Worm (Caenorhabditis elegans) whole organism, L1 larva: ENCODE measurements around the gene ZK666.15.

Experiments used
- C04F5.9 ChIP-seq: sonication (generic microtip); optimal IDR thresholded peaks from 2 replicates; lab custom pipeline; 2016; ENCODE audit warnings: missing genetic modification characterization, missing compliant biosample characterization
- C16A3.4 ChIP-seq: fragments of 150-350 bp; optimal IDR thresholded peaks from 2 replicates; lab custom pipeline; 2014; ENCODE audit warnings: missing biosample characterization, missing genetic modification characterization
- F16B12.6 ChIP-seq: fragments of 150-350 bp; optimal IDR thresholded peaks from 2 replicates; lab custom pipeline; 2014; ENCODE audit warnings: missing biosample characterization, missing genetic modification characterization
- Y116A8C.19 ChIP-seq: sonication (generic microtip); optimal IDR thresholded peaks from 2 replicates; lab custom pipeline; 2016; ENCODE audit warnings: missing compliant biosample characterization, missing genetic modification characterization, borderline replicate concordance
- alr-1 ChIP-seq: fragments of 200-800 bp; sonication (Bioruptor generic); optimal IDR thresholded peaks from 2 replicates; lab custom pipeline; 2018; ENCODE audit warnings: borderline replicate concordance, mild to moderate bottlenecking, missing genetic modification characterization, missing compliant biosample characterization
- ama-1 ChIP-seq: fragments of 150-350 bp; optimal IDR thresholded peaks from 2 replicates; lab custom pipeline; 2014
- blmp-1 ChIP-seq: fragments of 150-350 bp; optimal IDR thresholded peaks from 2 replicates; lab custom pipeline; 2014; ENCODE audit warnings: missing biosample characterization, missing genetic modification characterization
- ceh-82 ChIP-seq, 3 experiments: fragments of 150-350 bp in 1 of 3; sonication (generic microtip) in 2 of 3; optimal IDR thresholded peaks; 2 replicates each; lab custom pipeline; 2014 to 2017; ENCODE audit warnings: missing biosample characterization in 3 of 3, missing genetic modification characterization in 3 of 3
- dpl-1 ChIP-seq, 3 experiments: fragments of 150-350 bp in 2 of 3; sonication (generic microtip) in 1 of 3; optimal IDR thresholded peaks; 2 replicates each; lab custom pipeline; 2014 to 2017; ENCODE audit warnings: missing biosample characterization in 3 of 3, missing genetic modification characterization in 3 of 3, missing genetic modification reagents in 3 of 3
- dsc-1 ChIP-seq: sonication (generic microtip); optimal IDR thresholded peaks from 2 replicates; lab custom pipeline; 2016; ENCODE audit warnings: mild to moderate bottlenecking, missing genetic modification characterization, missing compliant biosample characterization
- elt-2 ChIP-seq: sonication (generic microtip); optimal IDR thresholded peaks from 2 replicates; lab custom pipeline; 2016; ENCODE audit warnings: missing genetic modification characterization, mild to moderate bottlenecking, inconsistent platforms, missing compliant biosample characterization, missing genetic modification reagents
- elt-3 ChIP-seq, 6 experiments: fragments of 150-350 bp in 1 of 6; sonication (generic microtip); optimal IDR thresholded peaks; 2 replicates each; lab custom pipeline; 2017 to 2018; ENCODE audit warnings: missing biosample characterization in 6 of 6, missing genetic modification characterization in 6 of 6, inconsistent platforms in 1 of 6
- ets-5 ChIP-seq: fragments of 200-800 bp; sonication (Bioruptor generic); IDR thresholded peaks from 2 replicates; pipeline ENCODE4 v1.3.6; 2022; ENCODE audit warnings: missing genetic modification characterization, missing compliant biosample characterization
- fkh-8 ChIP-seq: sonication (generic microtip); optimal IDR thresholded peaks from 2 replicates; lab custom pipeline; 2016; ENCODE audit warnings: mild to moderate bottlenecking, missing genetic modification characterization, missing compliant biosample characterization
- hlh-17 ChIP-seq: fragments of 200-800 bp; sonication (Bioruptor generic); optimal IDR thresholded peaks from 2 replicates; lab custom pipeline; 2018; ENCODE audit warnings: missing genetic modification characterization, mild to moderate bottlenecking, missing compliant biosample characterization, moderate library complexity, borderline replicate concordance
- hlh-4 ChIP-seq: sonication (generic microtip); optimal IDR thresholded peaks from 2 replicates; lab custom pipeline; 2016; ENCODE audit warnings: mild to moderate bottlenecking, missing genetic modification characterization, missing compliant biosample characterization
- irx-1 ChIP-seq: sonication (generic microtip); optimal IDR thresholded peaks from 2 replicates; lab custom pipeline; 2016; ENCODE audit warnings: missing genetic modification characterization, missing compliant biosample characterization
- jun-1 ChIP-seq: fragments of 150-350 bp; optimal IDR thresholded peaks from 2 replicates; lab custom pipeline; 2014; ENCODE audit warnings: missing biosample characterization, missing genetic modification reagents, missing genetic modification characterization
- lin-13 ChIP-seq: fragments of 150-350 bp; optimal IDR thresholded peaks from 2 replicates; lab custom pipeline; 2014; ENCODE audit warnings: missing biosample characterization, missing genetic modification reagents, missing genetic modification characterization
- lin-14 ChIP-seq: fragments of 200-800 bp; sonication (Bioruptor generic); optimal IDR thresholded peaks from 2 replicates; lab custom pipeline; 2018; ENCODE audit warnings: mild to moderate bottlenecking, missing genetic modification characterization, moderate library complexity, missing compliant biosample characterization
- lin-35 ChIP-seq, 2 experiments: fragments of 150-350 bp; optimal IDR thresholded peaks; 2 replicates each; lab custom pipeline; 2014; ENCODE audit warnings: missing biosample characterization in 2 of 2, missing genetic modification characterization in 2 of 2, missing genetic modification reagents in 2 of 2
- lir-3 ChIP-seq: sonication (generic microtip); optimal IDR thresholded peaks from 2 replicates; lab custom pipeline; 2016; ENCODE audit warnings: mild to moderate bottlenecking, missing genetic modification characterization, moderate library complexity, missing compliant biosample characterization; ENCODE audit not compliant: poor library complexity
- lsy-2 ChIP-seq, 2 experiments: fragments of 150-350 bp; optimal IDR thresholded peaks; 2 replicates each; lab custom pipeline; 2014; ENCODE audit warnings: missing biosample characterization in 2 of 2, missing genetic modification characterization in 2 of 2
- mdl-1 ChIP-seq, 2 experiments: fragments of 150-350 bp; optimal IDR thresholded peaks; 2 replicates each; lab custom pipeline; 2014 to 2017; ENCODE audit warnings: missing biosample characterization in 2 of 2, missing genetic modification characterization in 2 of 2, inconsistent platforms in 1 of 2
- mef-2 ChIP-seq: fragments of 150-350 bp; optimal IDR thresholded peaks from 2 replicates; lab custom pipeline; 2014; ENCODE audit warnings: missing biosample characterization, missing genetic modification characterization
- mep-1 ChIP-seq: fragments of 150-350 bp; optimal IDR thresholded peaks from 2 replicates; lab custom pipeline; 2014; ENCODE audit warnings: missing biosample characterization, missing genetic modification characterization
- nhr-11 ChIP-seq: fragments of 150-350 bp; optimal IDR thresholded peaks from 2 replicates; lab custom pipeline; 2014; ENCODE audit warnings: missing biosample characterization, missing genetic modification characterization
- nhr-19 ChIP-seq: fragments of 200-800 bp; sonication (Bioruptor generic); conservative IDR thresholded peaks from 2 replicates; pipeline ENCODE4 v1.3.6; 2022; ENCODE audit warnings: missing genetic modification characterization, missing compliant biosample characterization
- nhr-20 ChIP-seq: sonication (generic microtip); optimal IDR thresholded peaks from 2 replicates; lab custom pipeline; 2016; ENCODE audit warnings: mild to moderate bottlenecking, missing genetic modification characterization, missing compliant biosample characterization
- nhr-237 ChIP-seq: fragments of 150-350 bp; optimal IDR thresholded peaks from 2 replicates; lab custom pipeline; 2014; ENCODE audit warnings: missing biosample characterization, missing genetic modification characterization
- nhr-71 ChIP-seq: sonication (generic microtip); optimal IDR thresholded peaks from 2 replicates; lab custom pipeline; 2016; ENCODE audit warnings: mild to moderate bottlenecking, missing genetic modification characterization, moderate library complexity, missing compliant biosample characterization
- nhr-76 ChIP-seq: sonication (generic microtip); optimal IDR thresholded peaks from 2 replicates; lab custom pipeline; 2017; ENCODE audit warnings: missing biosample characterization, missing genetic modification characterization
- nhr-85 ChIP-seq: sonication (generic microtip); peaks from one replicate; lab custom pipeline; 2016; ENCODE audit warnings: missing genetic modification characterization, inconsistent platforms, missing compliant biosample characterization
- rnt-1 ChIP-seq: sonication (generic microtip); optimal IDR thresholded peaks from 2 replicates; lab custom pipeline; 2016; ENCODE audit warnings: mild to moderate bottlenecking, missing genetic modification characterization, moderate library complexity, missing compliant biosample characterization
- snu-23 ChIP-seq: sonication (generic microtip); optimal IDR thresholded peaks from 2 replicates; lab custom pipeline; 2016; ENCODE audit warnings: missing genetic modification characterization, missing compliant biosample characterization
- sox-4 ChIP-seq: sonication (generic microtip); optimal IDR thresholded peaks from 2 replicates; lab custom pipeline; 2016; ENCODE audit warnings: missing genetic modification characterization, missing compliant biosample characterization
- sup-37 ChIP-seq: fragments of 200-800 bp; sonication (Bioruptor generic); optimal IDR thresholded peaks from 2 replicates; lab custom pipeline; 2018; ENCODE audit warnings: mild to moderate bottlenecking, missing genetic modification characterization, missing compliant biosample characterization
- tlp-1 ChIP-seq: fragments of 150-350 bp; optimal IDR thresholded peaks from 2 replicates; lab custom pipeline; 2014; ENCODE audit warnings: missing biosample characterization, missing genetic modification characterization
- unc-30 ChIP-seq: sonication (generic microtip); optimal IDR thresholded peaks from 2 replicates; lab custom pipeline; 2017; ENCODE audit warnings: missing biosample characterization, missing genetic modification characterization
- vab-15 ChIP-seq: sonication (generic microtip); optimal IDR thresholded peaks from 2 replicates; lab custom pipeline; 2017; ENCODE audit warnings: missing genotype, mild to moderate bottlenecking, missing genetic modification characterization, missing compliant biosample characterization
- xbp-1 ChIP-seq: sonication (generic microtip); optimal IDR thresholded peaks from 2 replicates; lab custom pipeline; 2016; ENCODE audit warnings: missing genetic modification characterization, missing compliant biosample characterization
- zag-1 ChIP-seq: fragments of 150-350 bp; optimal IDR thresholded peaks from 2 replicates; lab custom pipeline; 2014; ENCODE audit warnings: missing biosample characterization, missing genetic modification characterization
- zip-4 ChIP-seq: fragments of 200-800 bp; sonication (Bioruptor generic); optimal IDR thresholded peaks from 2 replicates; lab custom pipeline; 2018; ENCODE audit warnings: mild to moderate bottlenecking, missing genetic modification characterization, moderate library complexity, missing compliant biosample characterization
- ztf-11 ChIP-seq, 2 experiments: sonication (generic microtip); optimal IDR thresholded peaks; 2 replicates each; lab custom pipeline; 2016 to 2017; ENCODE audit warnings: missing genetic modification characterization in 2 of 2, missing biosample characterization in 1 of 2, missing compliant biosample characterization in 1 of 2

Gene ZK666.15

DNA sequence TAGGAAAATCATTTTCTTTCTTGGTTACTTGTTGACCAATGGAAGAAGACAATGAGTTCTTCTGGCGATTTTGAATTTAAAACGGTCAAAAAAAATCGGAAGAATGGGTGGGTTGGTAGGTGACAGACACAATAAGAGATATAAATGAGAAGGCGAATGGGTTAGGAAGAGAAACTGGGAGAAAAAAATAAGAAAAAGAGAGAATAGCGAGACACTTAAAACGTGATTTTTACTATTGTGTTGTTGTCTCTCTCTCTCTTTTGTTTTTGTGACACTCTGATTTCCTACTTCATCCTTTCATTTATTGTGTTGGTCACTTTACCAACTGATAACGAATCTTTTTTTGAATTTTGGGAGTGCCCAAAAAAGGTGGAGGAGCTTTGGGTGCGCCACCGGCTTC, 29.5 kb downstream of the ZK666.15 start (continued):
- no peak for TF ChIP-seq zip-4 (GFP tag; lab: Kevin White, UChicago)
- TF ChIP-seq xbp-1 (tag; lab: Kevin White, UChicago) = no peak
- TF ChIP-seq, all 84 proteins: peak for 10

DNA sequence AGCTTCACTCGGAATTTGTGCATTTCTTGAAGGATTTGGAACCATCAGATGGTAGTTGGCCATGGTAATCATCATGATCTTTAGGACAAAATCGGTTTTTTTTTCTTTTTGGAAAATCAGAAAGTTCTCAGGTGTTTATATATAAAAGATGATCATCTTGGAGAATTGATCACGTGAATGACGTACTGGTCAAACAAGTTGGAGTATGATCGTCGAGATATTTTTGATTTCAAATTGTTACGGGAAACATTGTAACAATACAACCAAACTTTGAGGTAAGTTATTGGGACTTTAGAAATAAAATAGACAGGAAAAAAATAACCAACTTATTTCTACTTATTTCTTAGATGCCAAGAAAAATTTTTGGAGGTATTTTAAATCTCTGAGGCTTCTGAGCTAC, 32.2 kb downstream of the ZK666.15 start, which contains the start of gene F59B10.4:
Gene F59B10.4, minus strand, starts transcription at position 101 of the 400 bp plus-strand sequence.
- TF ChIP-seq alr-1 (tag; lab: Kevin White, UChicago) (no peak), mdl-1 (tag; optimal IDR thresholded peaks at IDR 0.05; lab: Kevin White, UChicago) (no peak), irx-1 (tag; lab: Kevin White, UChicago) (no peak), dpl-1 (GFP tag; optimal IDR thresholded peaks at IDR 0.05; lab: Kevin White, UChicago) (no peak), blmp-1 (peak; percentile 16), nhr-20 (tag; lab: Kevin White, UChicago) (peak; percentile 8), ama-1 (no peak), lin-13 (GFP tag; lab: Kevin White, UChicago) (no peak), C16A3.4 (tag; lab: Kevin White, UChicago) (no peak), nhr-76 (no peak), sup-37 (GFP tag; lab: Kevin White, UChicago) (no peak), zag-1 (tag; lab: Kevin White, UChicago) (no peak), fkh-8 (tag; lab: Kevin White, UChicago) (no peak), ztf-11 (tag; optimal IDR thresholded peaks at IDR 0.05; lab: Kevin White, UChicago) (no peak), jun-1 (no peak), dsc-1 (tag; lab: Kevin White, UChicago) (no peak), elt-2 (tag; lab: Kevin White, UChicago) (no peak), zip-4 (GFP tag; lab: Kevin White, UChicago) (no peak), unc-30 (tag; lab: Kevin White, UChicago) (no peak), hlh-4 (no peak), F16B12.6 (tag; lab: Kevin White, UChicago) (no peak), nhr-85 (tag; lab: Kevin White, UChicago) (peak; percentile 84), mef-2 (no peak), tlp-1 (no peak), rnt-1 (tag; lab: Kevin White, UChicago) (no peak), elt-3 (tag; optimal IDR thresholded peaks at IDR 0.05; lab: Kevin White, UChicago) (peak in 1 of 6 experiments; percentile 8), lin-35 (GFP tag; optimal IDR thresholded peaks at IDR 0.05; lab: Kevin White, UChicago) (no peak), lir-3 (no peak), ceh-82 (tag; optimal IDR thresholded peaks at IDR 0.05; lab: Kevin White, UChicago) (no peak), mep-1 (tag; lab: Kevin White, UChicago) (no peak), snu-23 (GFP tag; lab: Kevin White, UChicago) (peak; percentile 2), vab-15 (tag; lab: Kevin White, UChicago) (no peak), nhr-71 (tag; lab: Kevin White, UChicago) (peak; percentile 7), Y116A8C.19 (tag; lab: Kevin White, UChicago) (no peak), lin-14 (peak; percentile 15), nhr-19 (GFP tag; lab: Robert Waterston, UW) (no peak), ets-5 (GFP tag; lab: Robert Waterston, UW) (no peak), sox-4 (no peak), hlh-17 (GFP tag; lab: Kevin White, UChicago) (no peak), C04F5.9 (tag; lab: Kevin White, UChicago) (no peak), lsy-2 (tag; optimal IDR thresholded peaks at IDR 0.05; lab: Kevin White, UChicago) (no peak), nhr-11 (tag; lab: Kevin White, UChicago) (no peak), nhr-237 (no peak)
